Worm (Caenorhabditis elegans): Measurements from ENCODE around the gene skih-2.

- TF ChIP-seq him-1 (tag; optimal IDR thresholded peaks at IDR 0.05) (no peak), W03F9.2 (tag; optimal IDR thresholded peaks at IDR 0.05) (no peak)
Observed at ce11 chrIV:11109771-11110170, 32.4 kb downstream of the skih-2 start, which contains the start of gene pigk-1.
